Worm (Caenorhabditis elegans) whole organism, L4 larva: Measurements from ENCODE around the gene vps-18.

Source experiments
- ceh-62 ChIP-seq: sonication (generic microtip); optimal IDR thresholded peaks from 2 replicates; lab custom pipeline; 2017; ENCODE audit warnings: missing biosample characterization, missing genetic modification characterization
- lin-13 ChIP-seq: fragments of 150-350 bp; optimal IDR thresholded peaks from 2 replicates; lab custom pipeline; 2014; ENCODE audit warnings: missing biosample characterization, missing genetic modification reagents, missing genetic modification characterization
- lsy-2 ChIP-seq, 2 experiments: fragments of 150-350 bp in 1 of 2; sonication (generic microtip) in 1 of 2; optimal IDR thresholded peaks; 2 replicates each; lab custom pipeline; 2014 to 2017; ENCODE audit warnings: missing biosample characterization in 2 of 2, missing genetic modification characterization in 2 of 2
- nhr-237 ChIP-seq: sonication (generic microtip); optimal IDR thresholded peaks from 2 replicates; lab custom pipeline; 2017; ENCODE audit warnings: missing biosample characterization, missing genetic modification characterization
- saeg-2 ChIP-seq: fragments of 200-800 bp; sonication (Bioruptor generic); IDR thresholded peaks from 2 replicates; pipeline ENCODE4 v1.3.6; 2022; ENCODE audit warnings: missing genetic modification reagents, missing genetic modification characterization, missing compliant biosample characterization
- unc-39 ChIP-seq: sonication (generic microtip); optimal IDR thresholded peaks from 2 replicates; lab custom pipeline; 2017; ENCODE audit warnings: missing biosample characterization, missing genetic modification characterization
- zip-2 ChIP-seq: fragments of 150-350 bp; optimal IDR thresholded peaks from 2 replicates; lab custom pipeline; 2014; ENCODE audit warnings: missing biosample characterization, missing genetic modification characterization

ce11 chrII:4444811-4445210, 16.1 kb upstream of the vps-18 start:
- TF ChIP-seq unc-39 (no peak), lsy-2 (tag; optimal IDR thresholded peaks at IDR 0.05; lab: Kevin White, UChicago) (no peak), ceh-62 (tag; lab: Kevin White, UChicago) (no peak), nhr-237 (tag; lab: Kevin White, UChicago) (no peak), lin-13 (no peak), zip-2 (tag; lab: Kevin White, UChicago) (no peak), saeg-2 (GFP tag; lab: Robert Waterston, UW) (no peak)
